Worm (Caenorhabditis elegans) whole organism, late embryonic: ENCODE data around the gene rgs-4.

Experiments used
- K02D7.2 ChIP-seq: sonication (generic microtip); optimal IDR thresholded peaks from 2 replicates; lab custom pipeline; 2017; ENCODE audit warnings: mild to moderate bottlenecking, missing genetic modification characterization, missing compliant biosample characterization
- ceh-48 ChIP-seq: sonication (generic microtip); optimal IDR thresholded peaks from 2 replicates; lab custom pipeline; 2016; ENCODE audit warnings: missing genetic modification characterization, inconsistent platforms, missing compliant biosample characterization
- ceh-9 ChIP-seq: sonication (generic microtip); optimal IDR thresholded peaks from 2 replicates; lab custom pipeline; 2016; ENCODE audit warnings: mild to moderate bottlenecking, missing genetic modification characterization, inconsistent platforms, missing compliant biosample characterization
- dve-1 ChIP-seq: sonication (generic microtip); optimal IDR thresholded peaks from 2 replicates; lab custom pipeline; 2017; ENCODE audit warnings: antibody characterized with exemption, mild to moderate bottlenecking, missing genetic modification characterization, missing compliant biosample characterization
- fax-1 ChIP-seq: sonication (generic microtip); optimal IDR thresholded peaks from 2 replicates; lab custom pipeline; 2016; ENCODE audit warnings: missing genotype, missing genetic modification characterization, missing compliant biosample characterization
- fkh-10 ChIP-seq: fragments of 150-350 bp; optimal IDR thresholded peaks from 2 replicates; lab custom pipeline; 2014; ENCODE audit warnings: missing biosample characterization, missing genetic modification reagents, missing genetic modification characterization
- lin-11 ChIP-seq: fragments of 200-800 bp; sonication (Bioruptor generic); optimal IDR thresholded peaks from 2 replicates; lab custom pipeline; 2018; ENCODE audit warnings: mild to moderate bottlenecking, missing genetic modification characterization, missing compliant biosample characterization
- nfya-1 ChIP-seq: sonication (generic microtip); optimal IDR thresholded peaks from 2 replicates; lab custom pipeline; 2017; ENCODE audit warnings: missing genetic modification characterization, mild to moderate bottlenecking, missing compliant biosample characterization, antibody characterized with exemption, moderate library complexity
- nhr-11 ChIP-seq: fragments of 150-350 bp; optimal IDR thresholded peaks from 2 replicates; lab custom pipeline; 2014; ENCODE audit warnings: missing biosample characterization, missing genetic modification characterization
- pag-3 ChIP-seq: sonication (generic microtip); optimal IDR thresholded peaks from 2 replicates; lab custom pipeline; 2016; ENCODE audit warnings: missing compliant biosample characterization, missing genetic modification characterization, borderline replicate concordance
- pax-1 ChIP-seq: fragments of 150-350 bp; optimal IDR thresholded peaks from 2 replicates; lab custom pipeline; 2014; ENCODE audit warnings: missing biosample characterization, missing genetic modification characterization
- tbx-7 ChIP-seq: sonication (generic microtip); optimal IDR thresholded peaks from 2 replicates; lab custom pipeline; 2016; ENCODE audit warnings: missing genotype, missing genetic modification characterization, missing compliant biosample characterization

- no peak for TF ChIP-seq nhr-11 (tag; lab: Kevin White, UChicago)
- no peak for TF ChIP-seq pag-3
- TF ChIP-seq fax-1 (tag; lab: Kevin White, UChicago) = no peak
- no peak for TF ChIP-seq fkh-10 (GFP tag; lab: Kevin White, UChicago)
- TF ChIP-seq tbx-7 (tag; lab: Kevin White, UChicago) = no peak
- TF ChIP-seq pax-1 (tag; lab: Kevin White, UChicago) = no peak
- TF ChIP-seq lin-11 (tag; lab: Kevin White, UChicago) = no peak
- no peak for TF ChIP-seq ceh-48
- no peak for TF ChIP-seq ceh-9
- TF ChIP-seq dve-1 (tag; lab: Kevin White, UChicago) = no peak
- no peak for TF ChIP-seq nfya-1
- TF ChIP-seq K02D7.2 (tag; lab: Kevin White, UChicago) = no peak
Measured at ce11 chrII:12668148-12668547, 13.6 kb downstream of the rgs-4 start.
